Worm (Caenorhabditis elegans) whole organism, mixed stage, embryonic: ENCODE results near the gene lgg-3.

Experiments
- M03D4.4 ChIP-seq: sonication (generic microtip); optimal IDR thresholded peaks from 2 replicates; lab custom pipeline; 2017; ENCODE audit warnings: mild to moderate bottlenecking, missing genetic modification characterization, missing compliant biosample characterization
- bed-3 ChIP-seq: fragments of 200-800 bp; sonication (Bioruptor generic); optimal IDR thresholded peaks from 3 replicates; lab custom pipeline; 2018; ENCODE audit warnings: mild to moderate bottlenecking, missing genetic modification characterization, moderate library complexity, missing compliant biosample characterization
- blmp-1 ChIP-seq: fragments of 150-350 bp; optimal IDR thresholded peaks from 2 replicates; lab custom pipeline; 2014; ENCODE audit warnings: missing biosample characterization, missing genetic modification characterization
- ceh-43 ChIP-seq: fragments of 200-800 bp; sonication (Bioruptor generic); optimal IDR thresholded peaks from 2 replicates; lab custom pipeline; 2018; ENCODE audit warnings: mild to moderate bottlenecking, missing genetic modification characterization, moderate library complexity, missing compliant biosample characterization
- ceh-83 ChIP-seq: fragments of 200-800 bp; sonication (Bioruptor generic); optimal IDR thresholded peaks from 2 replicates; lab custom pipeline; 2018; ENCODE audit warnings: mild to moderate bottlenecking, missing genetic modification characterization, missing compliant biosample characterization
- ces-1 ChIP-seq: fragments of 150-350 bp; optimal IDR thresholded peaks from 2 replicates; lab custom pipeline; 2014; ENCODE audit warnings: missing biosample characterization, missing genetic modification reagents, missing genetic modification characterization
- cnd-1 ChIP-seq: fragments of 200-800 bp; sonication (Bioruptor generic); optimal IDR thresholded peaks from 2 replicates; lab custom pipeline; 2018; ENCODE audit warnings: mild to moderate bottlenecking, missing genetic modification characterization, missing compliant biosample characterization
- drap-1 ChIP-seq: fragments of 200-800 bp; sonication (Bioruptor generic); optimal IDR thresholded peaks from 3 replicates; lab custom pipeline; 2018; ENCODE audit warnings: mild to moderate bottlenecking, missing genetic modification characterization, missing compliant biosample characterization
- elt-1 ChIP-seq: sonication (generic microtip); optimal IDR thresholded peaks from 2 replicates; lab custom pipeline; 2017; ENCODE audit warnings: missing genetic modification characterization, mild to moderate bottlenecking, missing compliant biosample characterization, antibody characterized with exemption, moderate library complexity, borderline replicate concordance; ENCODE audit not compliant: insufficient read depth
- elt-3 ChIP-seq: fragments of 150-350 bp; optimal IDR thresholded peaks from 2 replicates; lab custom pipeline; 2014; ENCODE audit warnings: missing biosample characterization, missing genetic modification characterization
- flh-1 ChIP-seq: fragments of 200-800 bp; sonication (Bioruptor generic); optimal IDR thresholded peaks from 2 replicates; lab custom pipeline; 2018; ENCODE audit warnings: mild to moderate bottlenecking, missing genetic modification characterization, moderate library complexity, missing compliant biosample characterization
- ham-2 ChIP-seq: fragments of 200-800 bp; sonication (Bioruptor generic); optimal IDR thresholded peaks from 2 replicates; lab custom pipeline; 2018; ENCODE audit warnings: mild to moderate bottlenecking, missing genetic modification characterization, missing compliant biosample characterization
- hlh-1 ChIP-seq: fragments of 150-350 bp; optimal IDR thresholded peaks from 2 replicates; lab custom pipeline; 2014; ENCODE audit warnings: missing biosample characterization, missing genetic modification reagents, missing genetic modification characterization
- lin-32 ChIP-seq: fragments of 200-800 bp; sonication (Bioruptor generic); optimal IDR thresholded peaks from 2 replicates; lab custom pipeline; 2018; ENCODE audit warnings: mild to moderate bottlenecking, missing genetic modification characterization, missing compliant biosample characterization
- mep-1 ChIP-seq: fragments of 150-350 bp; optimal IDR thresholded peaks from 2 replicates; lab custom pipeline; 2017; ENCODE audit warnings: missing biosample characterization, missing genetic modification reagents, missing genetic modification characterization, inconsistent platforms
- nhr-12 ChIP-seq: fragments of 150-350 bp; optimal IDR thresholded peaks from 2 replicates; lab custom pipeline; 2014; ENCODE audit warnings: missing biosample characterization, missing genetic modification characterization
- nhr-2 ChIP-seq: fragments of 150-350 bp; optimal IDR thresholded peaks from 2 replicates; lab custom pipeline; 2014; ENCODE audit warnings: missing biosample characterization, missing genetic modification characterization
- nhr-237 ChIP-seq: fragments of 150-350 bp; optimal IDR thresholded peaks from 2 replicates; lab custom pipeline; 2014; ENCODE audit warnings: missing biosample characterization, missing genetic modification characterization
- nhr-28 ChIP-seq: fragments of 150-350 bp; optimal IDR thresholded peaks from 2 replicates; lab custom pipeline; 2014; ENCODE audit warnings: missing biosample characterization, missing genetic modification characterization
- pha-4 ChIP-seq: fragments of 150-350 bp; optimal IDR thresholded peaks from 2 replicates; lab custom pipeline; 2018; ENCODE audit warnings: missing biosample characterization, missing genetic modification reagents, missing genetic modification characterization
- snpc-4 ChIP-seq: fragments of 150-350 bp; optimal IDR thresholded peaks from 2 replicates; lab custom pipeline; 2014; ENCODE audit warnings: missing biosample characterization, missing genetic modification characterization
- sptf-1 ChIP-seq: sonication (generic microtip); optimal IDR thresholded peaks from 2 replicates; lab custom pipeline; 2017; ENCODE audit warnings: mild to moderate bottlenecking, missing genetic modification characterization, moderate library complexity, missing compliant biosample characterization
- tbx-8 ChIP-seq: fragments of 200-800 bp; sonication (Bioruptor generic); optimal IDR thresholded peaks from 2 replicates; lab custom pipeline; 2018; ENCODE audit warnings: mild to moderate bottlenecking, missing genetic modification characterization, moderate library complexity, missing compliant biosample characterization
- unc-120 ChIP-seq: sonication (generic microtip); optimal IDR thresholded peaks from 2 replicates; lab custom pipeline; 2017; ENCODE audit warnings: missing genetic modification characterization, missing compliant biosample characterization; ENCODE audit not compliant: poor library complexity, severe bottlenecking
- unc-39 ChIP-seq: fragments of 150-350 bp; optimal IDR thresholded peaks from 2 replicates; lab custom pipeline; 2014; ENCODE audit warnings: missing biosample characterization, missing genetic modification characterization
- unc-62 ChIP-seq: fragments of 150-350 bp; optimal IDR thresholded peaks from 2 replicates; lab custom pipeline; 2014; ENCODE audit warnings: missing biosample characterization, missing genetic modification reagents, missing genetic modification characterization
- zip-8 ChIP-seq: fragments of 150-350 bp; optimal IDR thresholded peaks from 2 replicates; lab custom pipeline; 2014; ENCODE audit warnings: missing biosample characterization, missing genetic modification characterization
- ztf-11 ChIP-seq: fragments of 150-350 bp; optimal IDR thresholded peaks from 2 replicates; lab custom pipeline; 2014; ENCODE audit warnings: missing biosample characterization, missing genetic modification characterization

lgg-3 gene

ce11 chrIII:5740666-5741065 lies 42.9 kb upstream of the lgg-3 start, which contains the start of gene B0244.16:
TSS of gene B0244.16 (plus strand) at chrIII:5740966.
- no peak for TF ChIP-seq ceh-43 (GFP tag; lab: Kevin White, UChicago)

- TF ChIP-seq mep-1 (tag; lab: Kevin White, UChicago) (no peak), ztf-11 (no peak), elt-3 (tag; lab: Kevin White, UChicago) (no peak), hlh-1 (tag; lab: Kevin White, UChicago) (no peak), ham-2 (GFP tag; lab: Kevin White, UChicago) (no peak), elt-1 (tag; lab: Kevin White, UChicago) (no peak), ces-1 (GFP tag; lab: Kevin White, UChicago) (no peak)
- TF ChIP-seq, all 35 proteins: peak for 0
These were observed 39.9 kb upstream of the lgg-3 start, which contains the start of gene B0244.6 for ce11 chrIII:5737708-5738107. TSS of gene B0244.6 (plus strand) at chrIII:5738008.

- TF ChIP-seq flh-1 (GFP tag; lab: Kevin White, UChicago) (no peak), unc-120 (tag; lab: Kevin White, UChicago) (no peak), nhr-12 (tag; lab: Kevin White, UChicago) (no peak), mep-1 (tag; lab: Kevin White, UChicago) (no peak), bed-3 (GFP tag; lab: Kevin White, UChicago) (no peak)
These were observed 37.1 kb upstream of the lgg-3 start, which contains the start of gene B0244.10 for ce11 chrIII:5734905-5735304. TSS of gene B0244.10 (plus strand) at chrIII:5735158.

- TF ChIP-seq nhr-237 (tag; lab: Kevin White, UChicago) (no peak), ztf-11 (no peak), flh-1 (GFP tag; lab: Kevin White, UChicago) (no peak), tbx-8 (GFP tag; lab: Kevin White, UChicago) (no peak), elt-3 (tag; lab: Kevin White, UChicago) (no peak), unc-62 (no peak), unc-39 (tag; lab: Kevin White, UChicago) (no peak), blmp-1 (no peak), snpc-4 (tag; lab: Kevin White, UChicago) (no peak), zip-8 (tag; lab: Kevin White, UChicago) (no peak), nhr-2 (no peak), elt-1 (tag; lab: Kevin White, UChicago) (no peak), bed-3 (GFP tag; lab: Kevin White, UChicago) (no peak), sptf-1 (tag; lab: Kevin White, UChicago) (no peak)
These were observed 36.5 kb upstream of the lgg-3 start for ce11 chrIII:5734328-5734727.

ce11 chrIII:5732925-5733324 lies 35.1 kb upstream of the lgg-3 start, which contains the start of gene B0244.17:
TSS of gene B0244.17 (plus strand) at chrIII:5733225.
- TF ChIP-seq ham-2 (GFP tag; lab: Kevin White, UChicago) (no peak), hlh-1 (tag; lab: Kevin White, UChicago) (no peak), ceh-43 (GFP tag; lab: Kevin White, UChicago) (no peak), nhr-237 (tag; lab: Kevin White, UChicago) (no peak), pha-4 (tag; lab: Kevin White, UChicago) (no peak), tbx-8 (GFP tag; lab: Kevin White, UChicago) (no peak), unc-62 (no peak), nhr-12 (tag; lab: Kevin White, UChicago) (no peak), ceh-83 (no peak), bed-3 (GFP tag; lab: Kevin White, UChicago) (no peak), sptf-1 (tag; lab: Kevin White, UChicago) (no peak), cnd-1 (no peak)

- TF ChIP-seq nhr-2, result no peak
- TF ChIP-seq drap-1 (GFP tag; lab: Kevin White, UChicago), result no peak
- TF ChIP-seq lin-32 (GFP tag; lab: Kevin White, UChicago), result no peak
- no peak for TF ChIP-seq elt-3 (tag; lab: Kevin White, UChicago)
- no peak for TF ChIP-seq M03D4.4 (tag; lab: Kevin White, UChicago)
- no peak for TF ChIP-seq mep-1 (tag; lab: Kevin White, UChicago)
- TF ChIP-seq nhr-28 (tag; lab: Kevin White, UChicago), result no peak
- no peak for TF ChIP-seq ces-1 (GFP tag; lab: Kevin White, UChicago)
These were observed 33.3 kb upstream of the lgg-3 start, which contains the start of the genes B0244.9 and B0244.7 for ce11 chrIII:5730980-5731636. TSS of gene B0244.9 (minus strand) at chrIII:5731030. TSS of gene B0244.7 (plus strand) at chrIII:5731501.
